Fruit fly (Drosophila melanogaster) whole organism, prepupa: ENCODE results near the gene ctp.

Experiments used
- Blimp-1 ChIP-seq: fragments of 200-800 bp; sonication (Bioruptor generic); optimal IDR thresholded peaks from 3 replicates; lab custom pipeline; 2017; ENCODE audit warnings: missing biosample characterization, missing genetic modification characterization, mild to moderate bottlenecking, moderate library complexity, missing genetic modification reagents
- CG10631 ChIP-seq: fragments of 200-800 bp; sonication (Bioruptor generic); optimal IDR thresholded peaks from 2 replicates; lab custom pipeline; 2016; ENCODE audit warnings: missing biosample characterization, missing genetic modification characterization
- CG10669 ChIP-seq: fragments of 200-800 bp; sonication (Bioruptor generic); optimal IDR thresholded peaks from 3 replicates; lab custom pipeline; 2018; ENCODE audit warnings: missing biosample characterization, mild to moderate bottlenecking, missing genetic modification characterization, moderate library complexity
- CG11762 ChIP-seq: fragments of 200-800 bp; sonication (Bioruptor generic); optimal IDR thresholded peaks from 3 replicates; lab custom pipeline; 2016; ENCODE audit warnings: missing biosample characterization, missing genetic modification characterization; ENCODE audit not compliant: insufficient read depth
- CG11902 ChIP-seq: fragments of 200-800 bp; sonication (Bioruptor generic); optimal IDR thresholded peaks from 3 replicates; lab custom pipeline; 2016; ENCODE audit warnings: missing biosample characterization, missing genetic modification characterization
- CG1621 ChIP-seq: fragments of 200-800 bp; sonication (Bioruptor generic); optimal IDR thresholded peaks from 3 replicates; lab custom pipeline; 2018; ENCODE audit warnings: missing biosample characterization, mild to moderate bottlenecking, missing genetic modification characterization
- CG16779 ChIP-seq: fragments of 200-800 bp; sonication (Bioruptor generic); optimal IDR thresholded peaks from 3 replicates; lab custom pipeline; 2017; ENCODE audit warnings: missing biosample characterization, mild to moderate bottlenecking, missing genetic modification characterization
- CG3032 ChIP-seq: fragments of 200-800 bp; optimal IDR thresholded peaks from 2 replicates; lab custom pipeline; 2019; ENCODE audit warnings: missing biosample characterization, mild to moderate bottlenecking, missing genetic modification characterization, moderate library complexity
- CG31627 ChIP-seq: fragments of 200-800 bp; sonication (Bioruptor generic); optimal IDR thresholded peaks from 3 replicates; lab custom pipeline; 2016; ENCODE audit warnings: missing biosample characterization, missing genetic modification characterization
- CG32006 ChIP-seq: fragments of 200-800 bp; sonication (Bioruptor generic); optimal IDR thresholded peaks from 3 replicates; lab custom pipeline; 2017; ENCODE audit warnings: missing biosample characterization, mild to moderate bottlenecking, missing genetic modification characterization
- CG34406 ChIP-seq: fragments of 200-800 bp; sonication (Bioruptor generic); optimal IDR thresholded peaks from 3 replicates; lab custom pipeline; 2016; ENCODE audit warnings: missing biosample characterization, missing genetic modification characterization
- CG6163 ChIP-seq: fragments of 200-800 bp; sonication (Bioruptor generic); IDR thresholded peaks from 3 replicates; pipeline ENCODE4 v1.3.6; 2022; ENCODE audit warnings: missing biosample characterization, missing genetic modification characterization
- CG6276 ChIP-seq: fragments of 200-800 bp; sonication (Bioruptor generic); optimal IDR thresholded peaks from 2 replicates; lab custom pipeline; 2017; ENCODE audit warnings: missing biosample characterization, mild to moderate bottlenecking, missing genetic modification characterization
- CG6808 ChIP-seq: fragments of 200-800 bp; sonication (Bioruptor generic); optimal IDR thresholded peaks from 3 replicates; lab custom pipeline; 2017; ENCODE audit warnings: missing biosample characterization, missing genetic modification characterization, mild to moderate bottlenecking, moderate library complexity, missing genetic modification reagents
- CG7368 ChIP-seq: fragments of 200-800 bp; sonication (Bioruptor generic); optimal IDR thresholded peaks from 3 replicates; lab custom pipeline; 2016; ENCODE audit warnings: missing biosample characterization, missing genetic modification characterization
- CG8119 ChIP-seq: fragments of 200-800 bp; sonication (Bioruptor generic); IDR thresholded peaks from 3 replicates; pipeline ENCODE4 v1.3.6; 2022; ENCODE audit warnings: missing biosample characterization, missing genetic modification characterization
- CG8319 ChIP-seq: fragments of 200-800 bp; sonication (Bioruptor generic); optimal IDR thresholded peaks from 3 replicates; lab custom pipeline; 2016; ENCODE audit warnings: missing biosample characterization, missing genetic modification characterization
- CG8632 ChIP-seq: fragments of 200-800 bp; sonication (Bioruptor generic); optimal IDR thresholded peaks from 3 replicates; lab custom pipeline; 2016; ENCODE audit warnings: missing biosample characterization, missing genetic modification characterization
- CG9139 ChIP-seq: fragments of 200-800 bp; sonication (Bioruptor generic); optimal IDR thresholded peaks from 3 replicates; lab custom pipeline; 2017; ENCODE audit warnings: missing biosample characterization, mild to moderate bottlenecking, missing genetic modification characterization
- Eip75B ChIP-seq: fragments of 200-800 bp; sonication (Bioruptor generic); optimal IDR thresholded peaks from 3 replicates; lab custom pipeline; 2016; ENCODE audit warnings: missing biosample characterization, missing genetic modification characterization
- Eip78C ChIP-seq: fragments of 200-800 bp; sonication (Bioruptor generic); peaks from one replicate; lab custom pipeline; 2016; ENCODE audit warnings: missing biosample characterization, missing genetic modification characterization
- Ets21C ChIP-seq: fragments of 200-800 bp; sonication (Bioruptor generic); optimal IDR thresholded peaks from 3 replicates; lab custom pipeline; 2016; ENCODE audit warnings: missing biosample characterization, missing genetic modification characterization
- Ets96B ChIP-seq: fragments of 200-800 bp; optimal IDR thresholded peaks from 2 replicates; lab custom pipeline; 2019; ENCODE audit warnings: missing biosample characterization, mild to moderate bottlenecking, missing genetic modification characterization, moderate library complexity
- Gug ChIP-seq: fragments of 200-800 bp; sonication (Bioruptor generic); IDR thresholded peaks from 2 replicates; pipeline ENCODE4 v1.3.6; 2022; ENCODE audit warnings: missing biosample characterization, missing genetic modification characterization
- Hr38 ChIP-seq: sonication (Bioruptor generic); optimal IDR thresholded peaks from 2 replicates; lab custom pipeline; 2016; ENCODE audit warnings: missing biosample characterization, missing genetic modification characterization
- Hr39 ChIP-seq: fragments of 200-800 bp; sonication (Bioruptor generic); optimal IDR thresholded peaks from 2 replicates; lab custom pipeline; 2016; ENCODE audit warnings: missing biosample characterization, missing genetic modification characterization
- Hr4 ChIP-seq: fragments of 200-800 bp; sonication (Bioruptor generic); optimal IDR thresholded peaks from 3 replicates; lab custom pipeline; 2016; ENCODE audit warnings: missing biosample characterization, missing genetic modification characterization
- Lpt ChIP-seq: fragments of 200-800 bp; sonication (Bioruptor generic); optimal IDR thresholded peaks from 3 replicates; lab custom pipeline; 2016; ENCODE audit warnings: missing biosample characterization, missing genetic modification characterization
- Met ChIP-seq: fragments of 200-800 bp; sonication (Bioruptor generic); optimal IDR thresholded peaks from 3 replicates; lab custom pipeline; 2016; ENCODE audit warnings: missing biosample characterization, missing genetic modification characterization
- OdsH ChIP-seq: fragments of 200-800 bp; sonication (Bioruptor generic); optimal IDR thresholded peaks from 3 replicates; lab custom pipeline; 2016; ENCODE audit warnings: missing biosample characterization, missing genetic modification characterization
- Sox14 ChIP-seq: fragments of 200-800 bp; sonication (Bioruptor generic); optimal IDR thresholded peaks from 3 replicates; lab custom pipeline; 2016; ENCODE audit warnings: missing biosample characterization, missing genetic modification characterization
- Sox15 ChIP-seq: fragments of 200-800 bp; sonication (Bioruptor generic); optimal IDR thresholded peaks from 3 replicates; lab custom pipeline; 2016; ENCODE audit warnings: missing biosample characterization, missing genetic modification characterization
- achi ChIP-seq: fragments of 200-800 bp; sonication (Bioruptor generic); optimal IDR thresholded peaks from 3 replicates; lab custom pipeline; 2016; ENCODE audit warnings: missing biosample characterization, missing genetic modification characterization
- acj6 ChIP-seq: fragments of 200-800 bp; sonication (Bioruptor generic); optimal IDR thresholded peaks from 3 replicates; lab custom pipeline; 2016; ENCODE audit warnings: missing biosample characterization, missing genetic modification characterization
- cyc ChIP-seq: fragments of 200-800 bp; sonication (Bioruptor generic); optimal IDR thresholded peaks from 3 replicates; lab custom pipeline; 2016; ENCODE audit warnings: missing biosample characterization, missing genetic modification characterization
- dac ChIP-seq: fragments of 200-800 bp; sonication (Bioruptor generic); optimal IDR thresholded peaks from 2 replicates; lab custom pipeline; 2017; ENCODE audit warnings: missing biosample characterization, mild to moderate bottlenecking, missing genetic modification characterization
- dsx ChIP-seq: fragments of 200-800 bp; optimal IDR thresholded peaks from 3 replicates; lab custom pipeline; 2019; ENCODE audit warnings: missing biosample characterization, mild to moderate bottlenecking, missing genetic modification characterization, moderate library complexity; ENCODE audit not compliant: poor library complexity, severe bottlenecking
- eg ChIP-seq: fragments of 200-800 bp; sonication (Bioruptor generic); IDR thresholded peaks from 3 replicates; pipeline ENCODE4 v1.3.6; 2022; ENCODE audit warnings: missing biosample characterization, missing genetic modification characterization
- fd59A ChIP-seq: fragments of 200-800 bp; sonication (Bioruptor generic); optimal IDR thresholded peaks from 2 replicates; lab custom pipeline; 2017; ENCODE audit warnings: missing biosample characterization, mild to moderate bottlenecking, missing genetic modification characterization, missing genetic modification reagents
- fd85E ChIP-seq: fragments of 200-800 bp; sonication (Bioruptor generic); optimal IDR thresholded peaks from 3 replicates; lab custom pipeline; 2016; ENCODE audit warnings: missing biosample characterization, missing genetic modification characterization
- fkh ChIP-seq: fragments of 200-800 bp; sonication (Bioruptor generic); optimal IDR thresholded peaks from 3 replicates; lab custom pipeline; 2017; ENCODE audit warnings: missing biosample characterization, mild to moderate bottlenecking, missing genetic modification characterization, moderate library complexity
- lz ChIP-seq: fragments of 200-800 bp; sonication (Bioruptor generic); optimal IDR thresholded peaks from 3 replicates; lab custom pipeline; 2016; ENCODE audit warnings: missing biosample characterization, missing genetic modification characterization
- net ChIP-seq: fragments of 200-800 bp; sonication (Bioruptor generic); optimal IDR thresholded peaks from 3 replicates; lab custom pipeline; 2016; ENCODE audit warnings: missing biosample characterization, missing genetic modification characterization
- pdm3 ChIP-seq: fragments of 200-800 bp; sonication (Bioruptor generic); optimal IDR thresholded peaks from 3 replicates; lab custom pipeline; 2016; ENCODE audit warnings: missing biosample characterization, missing genetic modification characterization
- spab ChIP-seq: fragments of 200-800 bp; sonication (Bioruptor generic); optimal IDR thresholded peaks from 2 replicates; lab custom pipeline; 2017; ENCODE audit warnings: missing biosample characterization, mild to moderate bottlenecking, missing genetic modification characterization, missing genetic modification reagents
- svp ChIP-seq: fragments of 200-800 bp; sonication (Bioruptor generic); peaks from one replicate; lab custom pipeline; 2016; ENCODE audit warnings: missing biosample characterization, missing genetic modification characterization
- topi ChIP-seq: fragments of 200-800 bp; sonication (Bioruptor generic); optimal IDR thresholded peaks from 3 replicates; lab custom pipeline; 2016; ENCODE audit warnings: missing biosample characterization, missing genetic modification characterization
- vri ChIP-seq: fragments of 200-800 bp; sonication (Bioruptor generic); optimal IDR thresholded peaks from 3 replicates; lab custom pipeline; 2016; ENCODE audit warnings: missing biosample characterization, mild to moderate bottlenecking, missing genetic modification characterization

Gene ctp

DNA sequence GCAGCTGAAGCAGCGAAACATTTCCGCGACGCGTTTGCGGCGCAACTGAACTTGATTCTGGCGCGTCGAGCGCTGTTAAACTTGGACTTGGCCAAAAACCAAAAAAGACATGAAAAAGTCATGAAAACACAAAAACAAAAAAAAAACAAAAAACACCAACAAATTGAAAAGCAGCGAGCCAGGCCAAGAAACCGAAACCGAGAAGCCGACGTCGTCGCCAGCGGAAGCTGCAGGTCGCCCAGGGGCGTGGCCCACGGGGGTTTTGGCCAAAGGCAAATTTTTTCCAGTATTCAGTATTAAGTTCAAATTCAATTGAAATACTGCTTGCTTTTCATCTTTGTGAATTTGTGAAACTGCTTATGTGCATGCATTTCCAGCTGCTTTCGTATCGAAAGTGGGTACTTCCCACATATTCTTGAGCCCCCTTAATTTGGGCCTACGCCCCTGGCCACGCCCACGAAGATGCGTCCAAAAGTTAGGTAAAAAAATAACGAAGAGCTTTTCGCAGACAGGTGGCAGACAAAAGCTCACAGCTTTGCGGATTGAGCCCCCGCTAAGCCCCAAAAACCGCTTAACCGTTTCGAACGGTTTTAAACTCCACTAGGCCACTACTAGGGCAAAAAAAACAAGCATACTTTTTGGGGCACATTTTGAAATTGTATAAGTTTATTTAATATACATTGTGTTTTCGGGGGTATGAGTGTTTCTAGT lies 20.8 kb upstream of the ctp start, which contains the start of gene CG3009 (continued):
- TF ChIP-seq CG34406 (GFP tag; lab: Kevin White, UChicago) (peak; percentile 97), fd85E (GFP tag; lab: Kevin White, UChicago) (peak; percentile 95), CG32006 (GFP tag; lab: Kevin White, UChicago) (peak; percentile 98), CG6808 (GFP tag; lab: Kevin White, UChicago) (peak; percentile 95), cyc (GFP tag; lab: Kevin White, UChicago) (peak; percentile 98), CG10669 (GFP tag; lab: Kevin White, UChicago) (peak; percentile 96), vri (peak; percentile 97), CG31627 (GFP tag; lab: Kevin White, UChicago) (peak; percentile 98), Ets96B (tag; lab: Kevin White, UChicago) (peak; percentile 96), topi (GFP tag; lab: Kevin White, UChicago) (peak; percentile 99), Hr4 (GFP tag; lab: Kevin White, UChicago) (peak; percentile 97), CG8632 (GFP tag; lab: Kevin White, UChicago) (peak; percentile 97), CG16779 (tag; lab: Kevin White, UChicago) (peak; percentile 95), eg (peak; percentile 98), achi (GFP tag; lab: Kevin White, UChicago) (peak; percentile 97), CG3032 (tag; lab: Kevin White, UChicago) (peak; percentile 94), CG6163 (peak; percentile 98), Sox14 (GFP tag; lab: Kevin White, UChicago) (peak; percentile 97), CG8319 (peak; percentile 97), CG9139 (peak; percentile 93), CG7368 (GFP tag; lab: Kevin White, UChicago) (peak; percentile 98), Sox15 (GFP tag; lab: Kevin White, UChicago) (peak; percentile 96), Gug (GFP tag; lab: Robert Waterston, UW) (peak; percentile 96), CG6276 (GFP tag; lab: Kevin White, UChicago) (peak; percentile 95), Eip75B (peak; percentile 98), spab (peak; percentile 95), Met (GFP tag; lab: Kevin White, UChicago) (peak; percentile 98), Hr38 (GFP tag; lab: Kevin White, UChicago) (peak; percentile 58), CG10631 (GFP tag; lab: Kevin White, UChicago) (peak; percentile 97), Hr39 (peak; percentile 98), svp (GFP tag; lab: Kevin White, UChicago) (peak; percentile 99), dsx (GFP tag; lab: Kevin White, UChicago) (peak; percentile 93), fd59A (peak; percentile 95), Lpt (GFP tag; lab: Kevin White, UChicago) (peak; percentile 96), dac (GFP tag; lab: Kevin White, UChicago) (peak; percentile 97), acj6 (peak; percentile 97), pdm3 (GFP tag; lab: Kevin White, UChicago) (peak; percentile 98), lz (peak; percentile 98)

DNA sequence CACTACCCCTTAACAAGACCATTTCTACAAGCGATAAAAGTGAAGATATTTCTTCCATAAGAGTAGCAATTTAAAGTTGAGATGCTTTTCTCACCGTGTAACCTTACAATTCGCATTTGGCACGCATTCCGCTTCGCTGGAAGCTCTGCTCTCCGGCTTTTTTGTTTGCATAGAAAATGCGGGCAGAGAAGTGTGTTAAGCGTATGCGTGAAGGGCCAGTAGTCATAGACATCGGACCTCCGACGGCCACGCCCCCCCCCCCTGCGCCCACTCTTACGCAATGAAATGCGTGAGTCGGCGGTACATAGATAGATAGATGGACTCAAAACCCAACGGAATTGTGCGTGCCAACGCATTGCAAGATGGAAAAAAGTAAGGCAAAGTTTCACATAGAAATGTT lies 18.2 kb upstream of the ctp start:
- no peak for TF ChIP-seq OdsH (GFP tag; lab: Kevin White, UChicago)
- TF ChIP-seq Ets21C (GFP tag; lab: Kevin White, UChicago), result no peak
- no peak for TF ChIP-seq CG11902 (GFP tag; lab: Kevin White, UChicago)
- no peak for TF ChIP-seq Lpt (GFP tag; lab: Kevin White, UChicago)
- TF ChIP-seq CG8319, result no peak
- peak; percentile 41; the same call in 1 of the 3 replicates for TF ChIP-seq CG8119 (GFP tag; lab: Robert Waterston, UW)
- no peak for TF ChIP-seq CG6163
- TF ChIP-seq CG8632 (GFP tag; lab: Kevin White, UChicago), result no peak
- no peak for TF ChIP-seq Sox15 (GFP tag; lab: Kevin White, UChicago)
- no peak for TF ChIP-seq CG11762 (GFP tag; lab: Kevin White, UChicago)
- TF ChIP-seq CG1621 (tag; lab: Kevin White, UChicago), result no peak
- TF ChIP-seq dsx (GFP tag; lab: Kevin White, UChicago), result no peak
- peak; percentile 1 for TF ChIP-seq fkh (GFP tag; lab: Kevin White, UChicago)
- TF ChIP-seq dac (GFP tag; lab: Kevin White, UChicago), result no peak
- no peak for TF ChIP-seq Eip78C (GFP tag; lab: Kevin White, UChicago)
- TF ChIP-seq net (GFP tag; lab: Kevin White, UChicago), result no peak
- no peak for TF ChIP-seq Gug (GFP tag; lab: Robert Waterston, UW)
- no peak for TF ChIP-seq Blimp-1
- no peak for TF ChIP-seq CG10669 (GFP tag; lab: Kevin White, UChicago)
- no peak for TF ChIP-seq Met (GFP tag; lab: Kevin White, UChicago)
- TF ChIP-seq CG32006 (GFP tag; lab: Kevin White, UChicago), result peak; percentile 10
- TF ChIP-seq Hr38 (GFP tag; lab: Kevin White, UChicago), result no peak
- TF ChIP-seq Ets96B (tag; lab: Kevin White, UChicago), result no peak
- TF ChIP-seq achi (GFP tag; lab: Kevin White, UChicago), result no peak
- no peak for TF ChIP-seq fd59A
- TF ChIP-seq eg, result 0 out of 3 replicates have a peak, but pooled peaks have one; percentile 38
